Worm (Caenorhabditis elegans): Measurements from ENCODE around the gene srx-28.

ce11 chrV:2769754-2770153 lies 12.7 kb upstream of the srx-28 start, which contains the start of gene dhs-15:
- TF ChIP-seq klf-2 (GFP tag; conservative IDR thresholded peaks at IDR 0.05) (no peak), med-1 (GFP tag; optimal IDR thresholded peaks at IDR 0.05; ENCODE audit: insufficient read depth) (no peak), ztf-23 (GFP tag; IDR thresholded peaks at IDR 0.05) (no peak), ztf-29 (GFP tag; IDR thresholded peaks at IDR 0.05) (no peak), cog-1 (tag; optimal IDR thresholded peaks at IDR 0.05) (no peak), ref-1 (GFP tag; conservative IDR thresholded peaks at IDR 0.05) (no peak), T22C8.4 (GFP tag; IDR thresholded peaks at IDR 0.05) (no peak), flt-1 (GFP tag; IDR thresholded peaks at IDR 0.05) (no peak), tab-1 (GFP tag; IDR thresholded peaks at IDR 0.05) (no peak)

Measured in whole organism, midembryonic.